Worm (Caenorhabditis elegans) whole organism, early embryonic: ENCODE data around the gene gcy-34.

Experiments used
- B0310.2 ChIP-seq: sonication (generic microtip); optimal IDR thresholded peaks from 2 replicates; lab custom pipeline; 2016; ENCODE audit warnings: mild to moderate bottlenecking, missing genetic modification characterization, missing compliant biosample characterization
- F13C5.2 ChIP-seq: sonication (generic microtip); optimal IDR thresholded peaks from 2 replicates; lab custom pipeline; 2017; ENCODE audit warnings: mild to moderate bottlenecking, missing genetic modification characterization, inconsistent platforms, missing compliant biosample characterization
- aly-1 ChIP-seq: sonication (generic microtip); optimal IDR thresholded peaks from 2 replicates; lab custom pipeline; 2016; ENCODE audit warnings: missing genetic modification characterization, missing compliant biosample characterization
- ama-1 ChIP-seq: fragments of 150-350 bp; optimal IDR thresholded peaks from 2 replicates; lab custom pipeline; 2014
- ceh-13 ChIP-seq: fragments of 200-800 bp; sonication (Bioruptor generic); optimal IDR thresholded peaks from 2 replicates; lab custom pipeline; 2018; ENCODE audit warnings: mild to moderate bottlenecking, missing genetic modification characterization, missing compliant biosample characterization
- ceh-36 ChIP-seq: sonication (generic microtip); optimal IDR thresholded peaks from 2 replicates; lab custom pipeline; 2016; ENCODE audit warnings: missing genetic modification characterization, inconsistent platforms, missing compliant biosample characterization
- ets-7 ChIP-seq: sonication (generic microtip); optimal IDR thresholded peaks from 2 replicates; lab custom pipeline; 2016; ENCODE audit warnings: missing genotype, missing genetic modification characterization, missing compliant biosample characterization
- flt-1 ChIP-seq: fragments of 200-800 bp; sonication (Bioruptor generic); IDR thresholded peaks from 2 replicates; pipeline ENCODE4 v1.3.6; 2022; ENCODE audit warnings: missing genetic modification characterization, missing compliant biosample characterization
- hmbx-1 ChIP-seq: sonication (generic microtip); optimal IDR thresholded peaks from 2 replicates; lab custom pipeline; 2016; ENCODE audit warnings: mild to moderate bottlenecking, missing genetic modification characterization, missing compliant biosample characterization
- hmg-4 ChIP-seq: fragments of 200-800 bp; sonication (Bioruptor generic); optimal IDR thresholded peaks from 2 replicates; lab custom pipeline; 2018; ENCODE audit warnings: mild to moderate bottlenecking, missing genetic modification characterization, missing compliant biosample characterization
- hnd-1 ChIP-seq: sonication (generic microtip); optimal IDR thresholded peaks from 2 replicates; lab custom pipeline; 2016; ENCODE audit warnings: missing genetic modification characterization, missing compliant biosample characterization
- pes-1 ChIP-seq: fragments of 200-800 bp; sonication (Bioruptor generic); IDR thresholded peaks from 2 replicates; pipeline ENCODE4 v1.3.6; 2022; ENCODE audit warnings: missing genetic modification reagents, missing genetic modification characterization, missing compliant biosample characterization
- scrt-1 ChIP-seq: fragments of 200-800 bp; sonication (Bioruptor generic); IDR thresholded peaks from 2 replicates; pipeline ENCODE4 v1.3.6; 2022; ENCODE audit warnings: missing genetic modification characterization, missing compliant biosample characterization
- sea-1 ChIP-seq: fragments of 200-800 bp; sonication (Bioruptor generic); conservative IDR thresholded peaks from 2 replicates; pipeline ENCODE4 v1.3.6; 2022; ENCODE audit warnings: missing genetic modification characterization, missing compliant biosample characterization
- tbx-11 ChIP-seq: fragments of 200-800 bp; sonication (Bioruptor generic); IDR thresholded peaks from 2 replicates; pipeline ENCODE4 v1.3.6; 2022; ENCODE audit warnings: missing genetic modification characterization, missing compliant biosample characterization
- tbx-37 ChIP-seq: fragments of 200-800 bp; sonication (Bioruptor generic); conservative IDR thresholded peaks from 2 replicates; pipeline ENCODE4 v1.3.6; 2022; ENCODE audit warnings: missing genetic modification reagents, missing genetic modification characterization, missing compliant biosample characterization
- tra-4 ChIP-seq: sonication (generic microtip); optimal IDR thresholded peaks from 2 replicates; lab custom pipeline; 2017; ENCODE audit warnings: missing genetic modification characterization, missing compliant biosample characterization

gcy-34 gene

DNA sequence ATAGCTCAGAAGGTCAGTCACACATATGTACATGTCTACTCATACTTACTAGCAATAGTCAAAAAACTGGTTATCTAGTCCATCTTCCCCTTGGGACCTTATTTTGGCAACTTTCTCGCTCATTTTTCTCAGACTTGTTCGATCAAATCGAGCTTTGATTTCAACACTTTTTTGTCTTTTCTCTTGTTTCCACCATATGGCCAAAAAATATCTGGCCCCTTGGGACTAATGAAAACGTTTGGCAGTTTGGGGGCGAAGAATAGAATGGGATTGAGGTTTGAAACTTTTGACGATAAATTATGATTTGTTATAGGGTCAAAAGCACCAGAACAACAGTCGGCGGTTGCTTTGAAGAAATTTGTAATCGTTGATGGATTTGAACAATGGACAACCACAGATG, 33.3 kb downstream of the gcy-34 start:
- TF ChIP-seq hmg-4 (GFP tag; lab: Kevin White, UChicago), result no peak
- no peak for TF ChIP-seq ama-1 (lab: Kevin White, UChicago)
- TF ChIP-seq ceh-13 (GFP tag; lab: Kevin White, UChicago), result no peak
- TF ChIP-seq sea-1 (GFP tag; lab: Robert Waterston, UW), result no peak
- TF ChIP-seq tra-4 (tag; lab: Kevin White, UChicago), result no peak

- TF ChIP-seq sea-1 (GFP tag; lab: Robert Waterston, UW) (no peak), tbx-37 (no peak), ceh-36 (no peak), scrt-1 (GFP tag; lab: Robert Waterston, UW) (no peak), aly-1 (tag; lab: Kevin White, UChicago) (no peak), hmbx-1 (tag; lab: Kevin White, UChicago) (no peak), hmg-4 (GFP tag; lab: Kevin White, UChicago) (no peak), tra-4 (tag; lab: Kevin White, UChicago) (no peak), F13C5.2 (tag; lab: Kevin White, UChicago) (no peak), hnd-1 (no peak), pes-1 (GFP tag; lab: Robert Waterston, UW) (no peak), ets-7 (tag; lab: Kevin White, UChicago) (no peak), ceh-13 (GFP tag; lab: Kevin White, UChicago) (no peak), tbx-11 (GFP tag; lab: Robert Waterston, UW) (no peak), B0310.2 (tag; lab: Kevin White, UChicago) (no peak), flt-1 (GFP tag; lab: Robert Waterston, UW) (no peak), ama-1 (lab: Kevin White, UChicago) (no peak)
Observed at ce11 chrV:13351773-13352172, 33.9 kb downstream of the gcy-34 start.

ce11 chrV:13350302-13350701, 35.4 kb downstream of the gcy-34 start:
- TF ChIP-seq tra-4 (tag; lab: Kevin White, UChicago) (no peak), tbx-37 (no peak), sea-1 (GFP tag; lab: Robert Waterston, UW) (no peak), ceh-36 (no peak), pes-1 (GFP tag; lab: Robert Waterston, UW) (no peak), aly-1 (tag; lab: Kevin White, UChicago) (no peak), hnd-1 (no peak), ets-7 (tag; lab: Kevin White, UChicago) (no peak), flt-1 (GFP tag; lab: Robert Waterston, UW) (no peak), scrt-1 (GFP tag; lab: Robert Waterston, UW) (no peak), ama-1 (lab: Kevin White, UChicago) (no peak), ceh-13 (GFP tag; lab: Kevin White, UChicago) (no peak), B0310.2 (tag; lab: Kevin White, UChicago) (no peak), F13C5.2 (tag; lab: Kevin White, UChicago) (no peak), tbx-11 (GFP tag; lab: Robert Waterston, UW) (no peak), hmbx-1 (tag; lab: Kevin White, UChicago) (no peak), hmg-4 (GFP tag; lab: Kevin White, UChicago) (no peak)

DNA sequence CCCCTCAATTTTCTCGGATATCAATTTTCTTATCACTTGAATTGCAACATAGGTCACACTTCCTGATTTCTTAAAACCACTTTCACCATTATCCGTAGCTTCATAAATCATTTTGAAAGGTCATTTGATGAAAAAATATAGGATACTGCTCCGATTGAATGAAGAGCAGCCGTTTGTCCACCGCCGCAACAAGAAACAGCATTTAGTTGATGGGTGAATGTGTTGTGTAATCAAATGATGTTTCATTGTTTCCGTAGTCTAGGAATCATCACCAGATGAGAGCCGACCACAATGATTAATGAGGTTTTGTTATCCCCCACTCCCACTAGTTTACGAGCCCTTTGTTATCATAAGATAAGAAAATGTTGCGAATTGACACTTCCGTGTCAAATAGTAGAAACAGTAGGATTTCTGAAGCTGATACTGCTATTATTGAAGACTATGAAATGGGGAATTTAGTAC, 39.8 kb downstream of the gcy-34 start, which contains the start of gene twk-43:
twk-43 (plus strand) TSS at position 412 of the 462 bp plus-strand sequence.
- TF ChIP-seq tbx-11 (GFP tag; lab: Robert Waterston, UW) (no peak), ets-7 (tag; lab: Kevin White, UChicago) (no peak), hmbx-1 (tag; lab: Kevin White, UChicago) (no peak), hmg-4 (GFP tag; lab: Kevin White, UChicago) (no peak), sea-1 (GFP tag; lab: Robert Waterston, UW) (no peak), tbx-37 (no peak), ama-1 (lab: Kevin White, UChicago) (no peak)

ce11 chrV:13342235-13342634, 43.5 kb downstream of the gcy-34 start:
- no peak for TF ChIP-seq pes-1 (GFP tag; lab: Robert Waterston, UW)
- TF ChIP-seq aly-1 (tag; lab: Kevin White, UChicago), result no peak
- no peak for TF ChIP-seq scrt-1 (GFP tag; lab: Robert Waterston, UW)
- TF ChIP-seq flt-1 (GFP tag; lab: Robert Waterston, UW), result no peak
- no peak for TF ChIP-seq F13C5.2 (tag; lab: Kevin White, UChicago)
- TF ChIP-seq B0310.2 (tag; lab: Kevin White, UChicago), result no peak
- TF ChIP-seq tbx-11 (GFP tag; lab: Robert Waterston, UW), result no peak
- no peak for TF ChIP-seq hnd-1
- TF ChIP-seq sea-1 (GFP tag; lab: Robert Waterston, UW), result no peak
- TF ChIP-seq ceh-13 (GFP tag; lab: Kevin White, UChicago), result no peak
- no peak for TF ChIP-seq hmbx-1 (tag; lab: Kevin White, UChicago)
- TF ChIP-seq tra-4 (tag; lab: Kevin White, UChicago), result no peak
- TF ChIP-seq tbx-37, result no peak
- TF ChIP-seq ets-7 (tag; lab: Kevin White, UChicago), result no peak

ce11 chrV:13339633-13340290, 45.9 kb downstream of the gcy-34 start, which contains the start of the genes str-4 and lgc-48:
Gene str-4, minus strand, starts transcription at chrV:13339733.
Gene lgc-48, plus strand, starts transcription at chrV:13340240.
- no peak for TF ChIP-seq hnd-1
- TF ChIP-seq ceh-36, result no peak
- TF ChIP-seq hmbx-1 (tag; lab: Kevin White, UChicago), result no peak
- no peak for TF ChIP-seq tbx-37
- TF ChIP-seq aly-1 (tag; lab: Kevin White, UChicago), result no peak
- TF ChIP-seq ceh-13 (GFP tag; lab: Kevin White, UChicago), result no peak
- no peak for TF ChIP-seq hmg-4 (GFP tag; lab: Kevin White, UChicago)
- no peak for TF ChIP-seq tbx-11 (GFP tag; lab: Robert Waterston, UW)
- TF ChIP-seq tra-4 (tag; lab: Kevin White, UChicago), result no peak
- no peak for TF ChIP-seq scrt-1 (GFP tag; lab: Robert Waterston, UW)
- no peak for TF ChIP-seq B0310.2 (tag; lab: Kevin White, UChicago)
- no peak for TF ChIP-seq F13C5.2 (tag; lab: Kevin White, UChicago)
